Worm (Caenorhabditis elegans): ENCODE data around the gene F39B3.7.

F39B3.7 gene

ce11 chrX:17600139-17600538, 32.9 kb upstream of the F39B3.7 start, which contains the start of gene lec-9:
Gene lec-9, plus strand, starts transcription at chrX:17600487.
- peak; percentile 72 for TF ChIP-seq dve-1 (tag; optimal IDR thresholded peaks at IDR 0.05; ENCODE audit: insufficient read depth)
- TF ChIP-seq dpl-1 (GFP tag; optimal IDR thresholded peaks at IDR 0.05), result no peak
- TF ChIP-seq mxl-3 (GFP tag; optimal IDR thresholded peaks at IDR 0.05), result peak; percentile 31
- TF ChIP-seq mdl-1 (tag; optimal IDR thresholded peaks at IDR 0.05), result peak in 1 of 2 experiments; percentile 52
- TF ChIP-seq fkh-10 (GFP tag; optimal IDR thresholded peaks at IDR 0.05), result no peak
- peak; percentile 88 for TF ChIP-seq nhr-6 (tag; optimal IDR thresholded peaks at IDR 0.05)
- peak in 1 of 2 experiments; percentile 22 for TF ChIP-seq lsy-2 (tag; optimal IDR thresholded peaks at IDR 0.05)
- no peak for TF ChIP-seq hmg-1.1 (GFP tag; IDR thresholded peaks at IDR 0.05)
- TF ChIP-seq hlh-30 (tag; optimal IDR thresholded peaks at IDR 0.05; ENCODE audit: insufficient read depth), result peak; percentile 26
- TF ChIP-seq hlh-11 (tag; optimal IDR thresholded peaks at IDR 0.05), result peak; percentile 87
- no peak for TF ChIP-seq Y48G9A.11 (GFP tag; IDR thresholded peaks at IDR 0.05)
- peak in 1 of 2 experiments; percentile 95 for TF ChIP-seq unc-62 (GFP tag; optimal IDR thresholded peaks at IDR 0.05 in 1 of 2)
- TF ChIP-seq unc-62 (tag; optimal IDR thresholded peaks at IDR 0.05), result no peak
- TF ChIP-seq sdz-12 (GFP tag; optimal IDR thresholded peaks at IDR 0.05), result no peak
- TF ChIP-seq daf-16 (GFP tag; optimal IDR thresholded peaks at IDR 0.05), result peak in 1 of 2 experiments; percentile 63
- TF ChIP-seq daf-16 (tag; optimal IDR thresholded peaks at IDR 0.05), result peak; percentile 98
- peak; percentile 5 for TF ChIP-seq nhr-11 (tag; optimal IDR thresholded peaks at IDR 0.05)
- TF ChIP-seq nhr-77 (tag; optimal IDR thresholded peaks at IDR 0.05), result peak; percentile 46
- no peak for TF ChIP-seq zip-11 (GFP tag; IDR thresholded peaks at IDR 0.05)
- TF ChIP-seq php-3 (GFP tag; IDR thresholded peaks at IDR 0.05), result peak; percentile 55
- TF ChIP-seq pqm-1 (tag; optimal IDR thresholded peaks at IDR 0.05), result peak; percentile 96
- TF ChIP-seq nhr-10 (tag; optimal IDR thresholded peaks at IDR 0.05), result no peak
- TF ChIP-seq egl-43 (GFP tag; IDR thresholded peaks at IDR 0.05), result no peak
- peak; percentile 59; the same call in 1 of the 2 replicates for TF ChIP-seq lin-1 (GFP tag; IDR thresholded peaks at IDR 0.05)
- peak; percentile 76 for TF ChIP-seq nhr-28 (tag; optimal IDR thresholded peaks at IDR 0.05)
- 0 out of 2 replicates have a peak, but pooled peaks have one; percentile 23 for TF ChIP-seq tra-1 (GFP tag; IDR thresholded peaks at IDR 0.05)
- no peak for TF ChIP-seq dmd-8 (GFP tag; IDR thresholded peaks at IDR 0.05)
- no peak for TF ChIP-seq zfp-2 (tag; optimal IDR thresholded peaks at IDR 0.05)
- TF ChIP-seq lin-13 (GFP tag; optimal IDR thresholded peaks at IDR 0.05), result peak; percentile 19
- no peak for TF ChIP-seq R02D3.7 (tag; optimal IDR thresholded peaks at IDR 0.05)
- TF ChIP-seq mep-1 (tag; optimal IDR thresholded peaks at IDR 0.05), result peak; percentile 8
- TF ChIP-seq lin-15B (tag; optimal IDR thresholded peaks at IDR 0.05), result no peak
- TF ChIP-seq Y105C5A.15 (GFP tag; IDR thresholded peaks at IDR 0.05), result no peak
- TF ChIP-seq mxl-2 (GFP tag; conservative IDR thresholded peaks at IDR 0.05), result no peak
- no peak for TF ChIP-seq pha-4 (GFP tag; IDR thresholded peaks at IDR 0.05)
- no peak for TF ChIP-seq pha-4 (tag; optimal IDR thresholded peaks at IDR 0.05)
- peak; percentile 63 for TF ChIP-seq nhr-48 (tag; optimal IDR thresholded peaks at IDR 0.05)
- peak; percentile 89 for TF ChIP-seq dmd-6 (GFP tag; IDR thresholded peaks at IDR 0.05)

ce11 chrX:17598712-17599111, 31.4 kb upstream of the F39B3.7 start:
- TF ChIP-seq hlh-11 (tag; optimal IDR thresholded peaks at IDR 0.05), result no peak
- TF ChIP-seq fos-1 (tag; optimal IDR thresholded peaks at IDR 0.05), result no peak
- no peak for TF ChIP-seq set-16 (GFP tag; IDR thresholded peaks at IDR 0.05)
- TF ChIP-seq ceh-44 (GFP tag; IDR thresholded peaks at IDR 0.05), result no peak
- peak; percentile 6 for TF ChIP-seq nhr-28 (tag; optimal IDR thresholded peaks at IDR 0.05)
- no peak for TF ChIP-seq daf-12 (tag; optimal IDR thresholded peaks at IDR 0.05)
- TF ChIP-seq ZK546.5 (tag; optimal IDR thresholded peaks at IDR 0.05), result no peak
- no peak for TF ChIP-seq ama-1 (optimal IDR thresholded peaks at IDR 0.05)
- no peak for TF ChIP-seq madf-9 (GFP tag; conservative IDR thresholded peaks at IDR 0.05)
- TF ChIP-seq R02D3.7 (tag; optimal IDR thresholded peaks at IDR 0.05), result no peak
- no peak for TF ChIP-seq pha-4 (GFP tag; IDR thresholded peaks at IDR 0.05)
- no peak for TF ChIP-seq pha-4 (tag; optimal IDR thresholded peaks at IDR 0.05)
- TF ChIP-seq ceh-32 (tag; optimal IDR thresholded peaks at IDR 0.05; ENCODE audit: poor library complexity), result no peak
- TF ChIP-seq lin-1 (GFP tag; IDR thresholded peaks at IDR 0.05), result no peak
- peak; percentile 57 for TF ChIP-seq pqm-1 (tag; optimal IDR thresholded peaks at IDR 0.05)
- TF ChIP-seq daf-16 (GFP tag; optimal IDR thresholded peaks at IDR 0.05), result no peak
- peak; percentile 54 for TF ChIP-seq daf-16 (tag; optimal IDR thresholded peaks at IDR 0.05)
- TF ChIP-seq mdl-1 (tag; optimal IDR thresholded peaks at IDR 0.05), result no peak
- TF ChIP-seq duxl-1 (tag; optimal IDR thresholded peaks at IDR 0.05; ENCODE audit: poor library complexity), result no peak
- TF ChIP-seq unc-62 (GFP tag; optimal IDR thresholded peaks at IDR 0.05 in 1 of 2), result peak in 1 of 2 experiments; percentile 39
- no peak for TF ChIP-seq unc-62 (tag; optimal IDR thresholded peaks at IDR 0.05)
- TF ChIP-seq dmd-6 (GFP tag; IDR thresholded peaks at IDR 0.05), result peak; percentile 47

All from whole organism, L4 larva.